Worm (Caenorhabditis elegans): ENCODE measurements around the gene ttr-37.

ttr-37 gene

ce11 chrX:1327201-1327600 lies 9.8 kb downstream of the ttr-37 start:
- TF ChIP-seq elt-1 (tag; optimal IDR thresholded peaks at IDR 0.05) = no peak
- no peak for TF ChIP-seq eor-1 (tag; optimal IDR thresholded peaks at IDR 0.05)
- no peak for TF ChIP-seq hmg-11 (tag; optimal IDR thresholded peaks at IDR 0.05)
- no peak for TF ChIP-seq ztf-11 (tag; optimal IDR thresholded peaks at IDR 0.05)
- no peak for TF ChIP-seq lin-39 (tag; optimal IDR thresholded peaks at IDR 0.05)
- TF ChIP-seq lin-15B (tag; optimal IDR thresholded peaks at IDR 0.05) = no peak
- TF ChIP-seq nhr-43 (tag; optimal IDR thresholded peaks at IDR 0.05; ENCODE audit: poor library complexity, severe bottlenecking) = no peak
- TF ChIP-seq elt-2 (tag; optimal IDR thresholded peaks at IDR 0.05) = no peak
- TF ChIP-seq tbx-2 (tag; optimal IDR thresholded peaks at IDR 0.05) = no peak
- no peak for TF ChIP-seq daf-12 (tag; optimal IDR thresholded peaks at IDR 0.05)
- TF ChIP-seq ceh-82 (tag; optimal IDR thresholded peaks at IDR 0.05) = no peak
- TF ChIP-seq nhr-76 (tag; optimal IDR thresholded peaks at IDR 0.05) = no peak
- no peak for TF ChIP-seq egl-27 (tag; optimal IDR thresholded peaks at IDR 0.05)
- TF ChIP-seq fos-1 (tag; optimal IDR thresholded peaks at IDR 0.05) = no peak
- no peak for TF ChIP-seq nfya-1 (tag; optimal IDR thresholded peaks at IDR 0.05; ENCODE audit: insufficient read depth)
- TF ChIP-seq snpc-4 (tag; optimal IDR thresholded peaks at IDR 0.05) = no peak
- TF ChIP-seq aly-2 (tag; optimal IDR thresholded peaks at IDR 0.05) = no peak
- no peak for TF ChIP-seq elt-3 (tag; optimal IDR thresholded peaks at IDR 0.05)
- TF ChIP-seq nhr-77 (tag; optimal IDR thresholded peaks at IDR 0.05) = no peak
- TF ChIP-seq egl-5 (tag; optimal IDR thresholded peaks at IDR 0.05) = no peak

DNA sequence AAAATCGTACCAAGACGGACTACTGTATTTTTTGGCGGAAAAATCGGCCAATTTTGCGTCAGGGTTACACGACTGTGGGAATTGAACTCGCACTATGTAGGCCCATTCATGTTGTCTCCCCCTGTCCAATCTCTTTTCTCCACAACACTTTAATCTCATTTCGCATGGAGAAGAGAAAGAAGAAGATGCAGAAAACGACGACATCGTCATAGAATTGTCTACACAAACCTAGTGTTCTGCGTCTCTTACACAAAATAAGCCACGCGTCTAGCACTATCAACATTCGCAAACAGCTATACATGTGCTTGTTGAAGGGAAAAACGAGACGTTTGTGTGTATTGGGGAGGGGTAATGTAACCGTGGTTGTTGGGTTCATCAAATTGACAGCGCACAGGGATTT lies 14.0 kb downstream of the ttr-37 start:
- TF ChIP-seq unc-39 (tag; optimal IDR thresholded peaks at IDR 0.05) = no peak
- TF ChIP-seq lin-39 (tag; optimal IDR thresholded peaks at IDR 0.05) = peak; percentile 83
- TF ChIP-seq nhr-12 (tag; optimal IDR thresholded peaks at IDR 0.05) = no peak
- peak; percentile 52 for TF ChIP-seq pha-4 (tag; optimal IDR thresholded peaks at IDR 0.05)
- TF ChIP-seq nhr-25 (tag; optimal IDR thresholded peaks at IDR 0.05) = peak; percentile 93
- TF ChIP-seq nhr-43 (tag; optimal IDR thresholded peaks at IDR 0.05; ENCODE audit: poor library complexity, severe bottlenecking) = peak; percentile 92
- peak; percentile 78 for TF ChIP-seq skn-1 (tag; optimal IDR thresholded peaks at IDR 0.05)
- peak; percentile 31 for TF ChIP-seq lin-15B (tag; optimal IDR thresholded peaks at IDR 0.05)
- TF ChIP-seq mdl-1 (tag; optimal IDR thresholded peaks at IDR 0.05) = peak; percentile 4
- TF ChIP-seq nhr-11 (tag; optimal IDR thresholded peaks at IDR 0.05) = peak; percentile 52
- peak; percentile 24 for TF ChIP-seq nhr-77 (tag; optimal IDR thresholded peaks at IDR 0.05)
- TF ChIP-seq nhr-76 (tag; optimal IDR thresholded peaks at IDR 0.05) = no peak
- no peak for TF ChIP-seq ZK546.5 (tag; optimal IDR thresholded peaks at IDR 0.05)
- TF ChIP-seq pqm-1 (tag; optimal IDR thresholded peaks at IDR 0.05) = peak; percentile 20
- TF ChIP-seq tbx-2 (tag; optimal IDR thresholded peaks at IDR 0.05) = peak; percentile 86
- no peak for TF ChIP-seq zag-1 (tag; optimal IDR thresholded peaks at IDR 0.05)
- no peak for TF ChIP-seq nhr-237 (tag; optimal IDR thresholded peaks at IDR 0.05)
- TF ChIP-seq nfya-1 (tag; optimal IDR thresholded peaks at IDR 0.05; ENCODE audit: insufficient read depth) = peak; percentile 82
- peak; percentile 80 for TF ChIP-seq fkh-10 (GFP tag; optimal IDR thresholded peaks at IDR 0.05)
- no peak for TF ChIP-seq fkh-2 (tag; optimal IDR thresholded peaks at IDR 0.05)
- peak; percentile 33 for TF ChIP-seq elt-2 (tag; optimal IDR thresholded peaks at IDR 0.05)
- TF ChIP-seq elt-3 (tag; optimal IDR thresholded peaks at IDR 0.05) = peak in 1 of 3 experiments; percentile 82
- TF ChIP-seq mml-1 (tag; optimal IDR thresholded peaks at IDR 0.05) = no peak
- peak; percentile 47 for TF ChIP-seq ceh-9 (tag; optimal IDR thresholded peaks at IDR 0.05)
- peak; percentile 83 for TF ChIP-seq nhr-23 (tag; optimal IDR thresholded peaks at IDR 0.05)
- TF ChIP-seq egl-27 (tag; optimal IDR thresholded peaks at IDR 0.05) = peak; percentile 30
- TF ChIP-seq daf-12 (tag; optimal IDR thresholded peaks at IDR 0.05) = no peak
- TF ChIP-seq aly-2 (tag; optimal IDR thresholded peaks at IDR 0.05) = no peak
- no peak for TF ChIP-seq nhr-67 (tag; optimal IDR thresholded peaks at IDR 0.05)
- TF ChIP-seq ztf-11 (tag; optimal IDR thresholded peaks at IDR 0.05) = no peak
- TF ChIP-seq unc-62 (GFP tag; optimal IDR thresholded peaks at IDR 0.05) = no peak
- TF ChIP-seq R02D3.7 (tag; optimal IDR thresholded peaks at IDR 0.05) = peak; percentile 61
- no peak for TF ChIP-seq nhr-28 (tag; optimal IDR thresholded peaks at IDR 0.05)
- TF ChIP-seq jun-1 (tag; optimal IDR thresholded peaks at IDR 0.05) = peak; percentile 88
- peak; percentile 68 for TF ChIP-seq hmg-11 (tag; optimal IDR thresholded peaks at IDR 0.05)
- TF ChIP-seq elt-1 (tag; optimal IDR thresholded peaks at IDR 0.05) = peak; percentile 63
- TF ChIP-seq fos-1 (tag; optimal IDR thresholded peaks at IDR 0.05) = peak; percentile 1
- TF ChIP-seq egl-5 (tag; optimal IDR thresholded peaks at IDR 0.05) = peak; percentile 95
- TF ChIP-seq snpc-4 (tag; optimal IDR thresholded peaks at IDR 0.05) = peak; percentile 67
- TF ChIP-seq ztf-4 (tag; optimal IDR thresholded peaks at IDR 0.05) = no peak
- TF ChIP-seq ama-1 (optimal IDR thresholded peaks at IDR 0.05) = no peak
- peak; percentile 56 for TF ChIP-seq lsy-12 (tag; optimal IDR thresholded peaks at IDR 0.05)
- TF ChIP-seq ceh-28 (tag; optimal IDR thresholded peaks at IDR 0.05) = peak; percentile 88
- TF ChIP-seq ceh-82 (tag; optimal IDR thresholded peaks at IDR 0.05) = peak; percentile 84
- no peak for TF ChIP-seq ceh-16 (tag; optimal IDR thresholded peaks at IDR 0.05)
- no peak for TF ChIP-seq eor-1 (tag; optimal IDR thresholded peaks at IDR 0.05)
- TF ChIP-seq sea-2 (GFP tag; optimal IDR thresholded peaks at IDR 0.05) = no peak
